Fruit fly (Drosophila melanogaster): ENCODE measurements around the gene CG17806.

DNA sequence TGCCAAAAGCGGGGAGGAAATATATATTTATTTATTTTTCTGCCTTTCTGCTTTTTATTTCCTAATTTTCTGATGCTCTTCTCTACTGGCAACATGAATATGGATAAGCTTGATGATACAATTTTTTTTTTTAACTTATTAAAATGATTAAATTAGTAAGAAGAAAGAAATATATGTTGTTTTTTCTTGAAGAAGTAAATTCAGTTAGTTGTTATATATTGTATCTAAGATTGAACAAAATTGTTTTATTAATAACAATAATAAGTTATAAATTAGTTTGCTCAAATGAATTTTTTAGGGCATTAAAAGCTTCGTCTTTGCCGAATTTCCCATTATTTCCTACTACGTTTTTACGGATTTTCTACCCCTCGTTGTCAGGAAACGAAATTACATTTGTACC, 27.5 kb upstream of the CG17806 start:
- TF ChIP-seq CG9948 (tag; optimal IDR thresholded peaks at IDR 0.05) (no peak), CG17806 (tag; optimal IDR thresholded peaks at IDR 0.05) (no peak), D1 (tag; optimal IDR thresholded peaks at IDR 0.05) (no peak), rn (GFP tag; IDR thresholded peaks at IDR 0.05) (no peak), gl (tag; optimal IDR thresholded peaks at IDR 0.05) (no peak), Ets98B (GFP tag; IDR thresholded peaks at IDR 0.05) (no peak), EcR (GFP tag; optimal IDR thresholded peaks at IDR 0.05) (no peak), CG32121 (GFP tag; IDR thresholded peaks at IDR 0.05) (no peak), fd96Ca (GFP tag; IDR thresholded peaks at IDR 0.05) (no peak), Snoo (tag; optimal IDR thresholded peaks at IDR 0.05) (no peak), Pif1B (GFP tag; optimal IDR thresholded peaks at IDR 0.05) (no peak)
